Fruit fly (Drosophila melanogaster) whole organism, embryonic: ENCODE data around the gene CG33181.
A peak's percentile ranks its signal among the peaks of the same experiment; 100 is the strongest.

Experiments used
- BtbVII ChIP-seq: fragments of 200-800 bp; sonication (Bioruptor generic); optimal IDR thresholded peaks from 3 replicates; lab custom pipeline; 2017; ENCODE audit warnings: missing biosample characterization, mild to moderate bottlenecking, missing genetic modification characterization
- CG10147 ChIP-seq: fragments of 200-800 bp; sonication (Bioruptor generic); optimal IDR thresholded peaks from 2 replicates; lab custom pipeline; 2019; ENCODE audit warnings: missing biosample characterization, mild to moderate bottlenecking, missing genetic modification characterization, moderate library complexity
- CG1024 ChIP-seq: fragments of 200-800 bp; sonication (Bioruptor generic); IDR thresholded peaks from 2 replicates; pipeline ENCODE4 v1.3.6; 2022; ENCODE audit warnings: missing biosample characterization, missing genetic modification characterization
- CG10274 ChIP-seq: fragments of 200-800 bp; sonication (Bioruptor generic); optimal IDR thresholded peaks from 3 replicates; lab custom pipeline; 2017; ENCODE audit warnings: missing biosample characterization, mild to moderate bottlenecking, missing genetic modification characterization
- CG12236 ChIP-seq: fragments of 200-800 bp; sonication (Bioruptor generic); optimal IDR thresholded peaks from 2 replicates; lab custom pipeline; 2016; ENCODE audit warnings: missing biosample characterization, missing genetic modification characterization
- CG13775 ChIP-seq: fragments of 200-800 bp; sonication (Bioruptor generic); optimal IDR thresholded peaks from 3 replicates; lab custom pipeline; 2017; ENCODE audit warnings: missing biosample characterization, mild to moderate bottlenecking, missing genetic modification characterization
- CG14667 ChIP-seq: fragments of 200-800 bp; sonication (Bioruptor generic); IDR thresholded peaks from 2 replicates; pipeline ENCODE4 v1.3.6; 2022; ENCODE audit warnings: missing biosample characterization, missing genetic modification characterization
- CG1529 ChIP-seq: fragments of 200-800 bp; sonication (Bioruptor generic); optimal IDR thresholded peaks from 3 replicates; lab custom pipeline; 2018; ENCODE audit warnings: missing biosample characterization, missing genetic modification characterization
- CG16863 ChIP-seq: fragments of 200-800 bp; sonication (Bioruptor generic); optimal IDR thresholded peaks from 3 replicates; lab custom pipeline; 2016; ENCODE audit warnings: missing biosample characterization, missing genetic modification characterization
- CG17802 ChIP-seq: fragments of 200-800 bp; sonication (Bioruptor generic); optimal IDR thresholded peaks from 2 replicates; lab custom pipeline; 2018; ENCODE audit warnings: missing biosample characterization, mild to moderate bottlenecking, missing genetic modification characterization, moderate library complexity
- CG2129 ChIP-seq: fragments of 200-800 bp; sonication (Bioruptor generic); IDR thresholded peaks from 2 replicates; pipeline ENCODE4 v1.3.6; 2022; ENCODE audit warnings: missing biosample characterization, missing genetic modification characterization; ENCODE audit not compliant: partially characterized antibody
- CG4424 ChIP-seq: fragments of 200-800 bp; sonication (Bioruptor generic); optimal IDR thresholded peaks from 3 replicates; lab custom pipeline; 2016; ENCODE audit warnings: missing biosample characterization, missing genetic modification characterization
- CG6272 ChIP-seq: fragments of 200-800 bp; sonication (Bioruptor generic); IDR thresholded peaks from 2 replicates; pipeline ENCODE4 v1.3.6; 2022; ENCODE audit warnings: missing biosample characterization, missing genetic modification characterization
- CG6791 ChIP-seq: fragments of 200-800 bp; sonication (Bioruptor generic); IDR thresholded peaks from 3 replicates; pipeline ENCODE4 v1.3.6; 2022; ENCODE audit warnings: missing biosample characterization, missing genetic modification characterization; ENCODE audit not compliant: partially characterized antibody
- CG8944 ChIP-seq: fragments of 200-800 bp; sonication (Bioruptor generic); optimal IDR thresholded peaks from 3 replicates; lab custom pipeline; 2016; ENCODE audit warnings: missing biosample characterization, missing genetic modification characterization
- CG9876 ChIP-seq: fragments of 200-800 bp; sonication (Bioruptor generic); optimal IDR thresholded peaks from 2 replicates; lab custom pipeline; 2016; ENCODE audit warnings: missing biosample characterization, missing genetic modification characterization
- HLH4C ChIP-seq: fragments of 200-800 bp; sonication (Bioruptor generic); IDR thresholded peaks from 3 replicates; pipeline ENCODE4 v1.3.6; 2022; ENCODE audit warnings: missing biosample characterization, missing genetic modification characterization; ENCODE audit not compliant: partially characterized antibody
- HLH54F ChIP-seq: fragments of 200-800 bp; sonication (Bioruptor generic); optimal IDR thresholded peaks from 3 replicates; lab custom pipeline; 2016; ENCODE audit warnings: missing biosample characterization, missing genetic modification characterization
- Hmx ChIP-seq: fragments of 200-800 bp; sonication (Bioruptor generic); optimal IDR thresholded peaks from 2 replicates; lab custom pipeline; 2016; ENCODE audit warnings: missing biosample characterization, missing genetic modification characterization
- Hr78 ChIP-seq, 2 experiments: fragments of 200-800 bp in 1 of 2; fragments of >200 bp in 1 of 2; sonication (Bioruptor generic) in 1 of 2; optimal IDR thresholded peaks; 2 replicates each; lab custom pipeline; 2017 to 2019; ENCODE audit warnings: missing biosample characterization in 2 of 2, missing genetic modification characterization in 2 of 2, mild to moderate bottlenecking in 1 of 2, moderate library complexity in 1 of 2
- MBD-R2 ChIP-seq: fragments of 200-800 bp; sonication (Bioruptor generic); IDR thresholded peaks from 2 replicates; pipeline ENCODE4 v1.3.6; 2022; ENCODE audit warnings: missing biosample characterization, missing genetic modification characterization
- MESR4 ChIP-seq: fragments of 200-800 bp; sonication (Bioruptor generic); optimal IDR thresholded peaks from 2 replicates; lab custom pipeline; 2018; ENCODE audit warnings: missing biosample characterization, mild to moderate bottlenecking, missing genetic modification characterization, moderate library complexity
- Meics ChIP-seq: fragments of 200-800 bp; sonication (Bioruptor generic); optimal IDR thresholded peaks from 2 replicates; lab custom pipeline; 2017; ENCODE audit warnings: missing biosample characterization, mild to moderate bottlenecking, missing genetic modification characterization
- Nf-YB ChIP-seq: fragments of 200-800 bp; sonication (Bioruptor generic); optimal IDR thresholded peaks from 3 replicates; lab custom pipeline; 2019; ENCODE audit warnings: missing biosample characterization, mild to moderate bottlenecking, missing genetic modification characterization, moderate library complexity
- Pdp1 ChIP-seq, 2 experiments: fragments of 200-800 bp; sonication (Bioruptor generic); optimal IDR thresholded peaks; 3 replicates each; lab custom pipeline; 2016; ENCODE audit warnings: missing biosample characterization in 2 of 2, missing genetic modification characterization in 2 of 2, mild to moderate bottlenecking in 1 of 2, moderate library complexity in 1 of 2
- Vsx1 ChIP-seq: fragments of 200-800 bp; sonication (Bioruptor generic); optimal IDR thresholded peaks from 2 replicates; lab custom pipeline; 2017; ENCODE audit warnings: missing biosample characterization, mild to moderate bottlenecking, missing genetic modification characterization, missing genetic modification reagents
- Xrp1 ChIP-seq: fragments of 200-800 bp; sonication (Bioruptor generic); IDR thresholded peaks from 2 replicates; pipeline ENCODE4 v1.3.6; 2022; ENCODE audit warnings: missing biosample characterization, missing genetic modification characterization
- ara ChIP-seq: fragments of 200-800 bp; sonication (Bioruptor generic); IDR thresholded peaks from 2 replicates; pipeline ENCODE4 v1.3.6; 2022; ENCODE audit warnings: missing biosample characterization, missing genetic modification characterization
- ato ChIP-seq: fragments of 200-800 bp; sonication (Bioruptor generic); IDR thresholded peaks from 2 replicates; pipeline ENCODE4 v1.3.6; 2022; ENCODE audit warnings: missing biosample characterization, missing genetic modification characterization; ENCODE audit not compliant: partially characterized antibody
- bsh ChIP-seq, 2 experiments: fragments of 200-800 bp; sonication (Bioruptor generic); optimal IDR thresholded peaks; 2 replicates each; lab custom pipeline; 2017 to 2018; ENCODE audit warnings: mild to moderate bottlenecking in 2 of 2, missing biosample characterization in 2 of 2, missing genetic modification characterization in 2 of 2, moderate library complexity in 1 of 2
- chinmo ChIP-seq: fragments of 200-800 bp; sonication (Bioruptor generic); IDR thresholded peaks from 4 replicates; pipeline ENCODE4 v1.3.6; 2022; ENCODE audit warnings: missing biosample characterization, missing genetic modification characterization; ENCODE audit not compliant: partially characterized antibody
- dan ChIP-seq: fragments of 200-800 bp; sonication (Bioruptor generic); IDR thresholded peaks from 2 replicates; pipeline ENCODE4 v1.3.6; 2022; ENCODE audit warnings: missing biosample characterization, missing genetic modification characterization
- dimm ChIP-seq: fragments of 200-800 bp; sonication (Bioruptor generic); IDR thresholded peaks from 2 replicates; pipeline ENCODE4 v1.3.6; 2022; ENCODE audit warnings: missing biosample characterization, missing genetic modification characterization
- dmrt11E ChIP-seq: fragments of 200-800 bp; sonication (Bioruptor generic); optimal IDR thresholded peaks from 3 replicates; lab custom pipeline; 2018; ENCODE audit warnings: missing biosample characterization, mild to moderate bottlenecking, missing genetic modification characterization, moderate library complexity
- dysf ChIP-seq: fragments of 200-800 bp; sonication (Bioruptor generic); IDR thresholded peaks from 3 replicates; pipeline ENCODE4 v1.3.6; 2022; ENCODE audit warnings: missing biosample characterization, missing genetic modification characterization
- gcm2 ChIP-seq: fragments of 200-800 bp; sonication (Bioruptor generic); optimal IDR thresholded peaks from 2 replicates; lab custom pipeline; 2016; ENCODE audit warnings: missing biosample characterization, missing genetic modification characterization
- gro ChIP-seq: fragments of 200-800 bp; sonication (Bioruptor generic); optimal IDR thresholded peaks from 2 replicates; lab custom pipeline; 2016; ENCODE audit warnings: missing biosample characterization, missing genetic modification characterization
- jumu ChIP-seq: fragments of 200-800 bp; sonication (Bioruptor generic); optimal IDR thresholded peaks from 3 replicates; lab custom pipeline; 2016; ENCODE audit warnings: missing biosample characterization, missing genetic modification characterization
- nerfin-1 ChIP-seq: fragments of 200-800 bp; sonication (Bioruptor generic); optimal IDR thresholded peaks from 3 replicates; lab custom pipeline; 2019; ENCODE audit warnings: missing biosample characterization, mild to moderate bottlenecking, missing genetic modification characterization, moderate library complexity
- nerfin-2 ChIP-seq: fragments of 200-800 bp; sonication (Bioruptor generic); IDR thresholded peaks from 2 replicates; pipeline ENCODE4 v1.3.6; 2022; ENCODE audit warnings: missing biosample characterization, missing genetic modification characterization; ENCODE audit not compliant: partially characterized antibody
- oc ChIP-seq: fragments of 200-800 bp; sonication (Bioruptor generic); optimal IDR thresholded peaks from 2 replicates; lab custom pipeline; 2018; ENCODE audit warnings: missing biosample characterization, mild to moderate bottlenecking, missing genetic modification characterization, moderate library complexity
- sens ChIP-seq: fragments of 200-800 bp; sonication (Bioruptor generic); peaks from one replicate; lab custom pipeline; 2016; ENCODE audit warnings: missing biosample characterization, missing genetic modification characterization
- sim ChIP-seq: fragments of 200-800 bp; sonication (Bioruptor generic); IDR thresholded peaks from 2 replicates; pipeline ENCODE4 v1.3.6; 2022; ENCODE audit warnings: missing biosample characterization, missing genetic modification characterization
- slbo ChIP-seq: fragments of 200-800 bp; sonication (Bioruptor generic); IDR thresholded peaks from 2 replicates; pipeline ENCODE4 v1.3.6; 2022; ENCODE audit warnings: missing biosample characterization, missing genetic modification characterization
- so ChIP-seq: fragments of 200-800 bp; sonication (Bioruptor generic); IDR thresholded peaks from 3 replicates; pipeline ENCODE4 v1.3.6; 2022; ENCODE audit warnings: missing biosample characterization, missing genetic modification characterization
- sr ChIP-seq: fragments of 200-800 bp; sonication (Bioruptor generic); IDR thresholded peaks from 3 replicates; pipeline ENCODE4 v1.3.6; 2022; ENCODE audit warnings: missing biosample characterization, missing genetic modification characterization
- tna ChIP-seq: fragments of 200-800 bp; sonication (Bioruptor generic); IDR thresholded peaks from 2 replicates; pipeline ENCODE4 v1.3.6; 2022; ENCODE audit warnings: missing biosample characterization, missing genetic modification characterization; ENCODE audit not compliant: partially characterized antibody
- ttk ChIP-seq: fragments of 200-800 bp; sonication (Bioruptor generic); IDR thresholded peaks from 2 replicates; pipeline ENCODE4 v2.1.2; 2022; ENCODE audit warnings: missing biosample characterization, missing genetic modification characterization
- tup ChIP-seq: fragments of 200-800 bp; sonication (Bioruptor generic); optimal IDR thresholded peaks from 2 replicates; lab custom pipeline; 2016; ENCODE audit warnings: missing biosample characterization, mild to moderate bottlenecking, missing genetic modification characterization, moderate library complexity
- tx ChIP-seq: fragments of 200-800 bp; sonication (Bioruptor generic); optimal IDR thresholded peaks from 2 replicates; lab custom pipeline; 2016; ENCODE audit warnings: missing biosample characterization, missing genetic modification characterization
- unc-4 ChIP-seq: fragments of 200-800 bp; sonication (Bioruptor generic); IDR thresholded peaks from 2 replicates; pipeline ENCODE4 v1.3.6; 2022; ENCODE audit warnings: missing biosample characterization, missing genetic modification characterization; ENCODE audit not compliant: partially characterized antibody

CG33181 gene

dm6 chrX:8452163-8452562 is 37.0 kb upstream of the CG33181 start (continued):
- TF ChIP-seq Hmx (GFP tag; lab: Kevin White, UChicago) = no peak
- TF ChIP-seq sim (GFP tag; lab: Robert Waterston, UW) = no peak
- TF ChIP-seq BtbVII = no peak
- TF ChIP-seq CG17802 = no peak
- TF ChIP-seq gcm2 (GFP tag; lab: Kevin White, UChicago) = no peak
- TF ChIP-seq bsh (GFP tag; optimal IDR thresholded peaks at IDR 0.05; lab: Kevin White, UChicago) = no peak
- no peak for TF ChIP-seq dmrt11E (tag; lab: Kevin White, UChicago)
- TF ChIP-seq CG8944 = no peak
- TF ChIP-seq MESR4 (GFP tag; lab: Kevin White, UChicago) = no peak
- TF ChIP-seq Pdp1 (GFP tag; optimal IDR thresholded peaks at IDR 0.05; lab: Kevin White, UChicago) = no peak
- no peak for TF ChIP-seq ttk
- no peak for TF ChIP-seq MBD-R2 (GFP tag; lab: Robert Waterston, UW)
- no peak for TF ChIP-seq slbo
- TF ChIP-seq CG13775 (GFP tag; lab: Kevin White, UChicago) = no peak
- TF ChIP-seq CG6272 (GFP tag; lab: Robert Waterston, UW) = no peak
- TF ChIP-seq tup (GFP tag; lab: Kevin White, UChicago) = no peak
- peak; percentile 100 for TF ChIP-seq HLH4C (GFP tag; lab: Robert Waterston, UW)
- no peak for TF ChIP-seq Xrp1
- TF ChIP-seq chinmo (GFP tag; lab: Robert Waterston, UW) = peak; percentile 100
- no peak for TF ChIP-seq oc (tag; lab: Kevin White, UChicago)
- TF ChIP-seq CG10147 (GFP tag; lab: Kevin White, UChicago) = no peak
- TF ChIP-seq nerfin-1 (tag; lab: Kevin White, UChicago) = no peak
- TF ChIP-seq CG1529 = no peak
- no peak for TF ChIP-seq dan
- TF ChIP-seq gro (GFP tag; lab: Kevin White, UChicago) = no peak
- TF ChIP-seq CG9876 (GFP tag; lab: Kevin White, UChicago) = no peak
- TF ChIP-seq Meics = no peak
- TF ChIP-seq tna (GFP tag; lab: Robert Waterston, UW) = peak; percentile 100
- no peak for TF ChIP-seq ara (GFP tag; lab: Robert Waterston, UW)
- no peak for TF ChIP-seq CG4424 (GFP tag; lab: Kevin White, UChicago)
- no peak for TF ChIP-seq CG12236 (GFP tag; lab: Kevin White, UChicago)
- TF ChIP-seq dysf (GFP tag; lab: Robert Waterston, UW) = no peak
- no peak for TF ChIP-seq dimm (GFP tag; lab: Robert Waterston, UW)
- no peak for TF ChIP-seq Vsx1 (GFP tag; lab: Kevin White, UChicago)
- no peak for TF ChIP-seq CG10274 (GFP tag; lab: Kevin White, UChicago)
- TF ChIP-seq CG2129 (GFP tag; lab: Robert Waterston, UW) = peak; percentile 51; the same call in 1 of the 2 replicates
- no peak for TF ChIP-seq CG1024 (GFP tag; lab: Robert Waterston, UW)
- TF ChIP-seq CG16863 (GFP tag; lab: Kevin White, UChicago) = no peak
- peak; percentile 100 for TF ChIP-seq CG6791 (GFP tag; lab: Robert Waterston, UW)
- peak; percentile 100 for TF ChIP-seq nerfin-2
- TF ChIP-seq ato (GFP tag; lab: Robert Waterston, UW) = peak; percentile 100
- TF ChIP-seq Hr78 (GFP tag; optimal IDR thresholded peaks at IDR 0.05; lab: Kevin White, UChicago) = no peak
- TF ChIP-seq Nf-YB (GFP tag; lab: Kevin White, UChicago) = no peak
- TF ChIP-seq sens (GFP tag; lab: Kevin White, UChicago) = no peak
- TF ChIP-seq unc-4 = peak; percentile 77
- no peak for TF ChIP-seq CG14667 (GFP tag; lab: Robert Waterston, UW)
- TF ChIP-seq sr (GFP tag; lab: Robert Waterston, UW) = no peak
- TF ChIP-seq so = no peak
- TF ChIP-seq HLH54F (GFP tag; lab: Kevin White, UChicago) = no peak
- TF ChIP-seq tx (GFP tag; lab: Kevin White, UChicago) = no peak
- no peak for TF ChIP-seq jumu (GFP tag; lab: Kevin White, UChicago)
